Fruit fly (Drosophila melanogaster) Kc167 (cell line): ENCODE measurements around the gene CG46311.

Experiments
- Myc ChIP-seq: fragments of >200 bp; optimal IDR thresholded peaks from 2 replicates; lab custom pipeline; 2017; ENCODE audit warnings: missing external identifiers
- Sin3A ChIP-seq: fragments of >200 bp; optimal IDR thresholded peaks from 2 replicates; lab custom pipeline; 2018; ENCODE audit warnings: missing external identifiers
- h ChIP-seq: fragments of >200 bp; optimal IDR thresholded peaks from 3 replicates; lab custom pipeline; 2018; ENCODE audit warnings: missing external identifiers
- insv ChIP-seq: fragments of >200 bp; optimal IDR thresholded peaks from 3 replicates; lab custom pipeline; 2018; ENCODE audit warnings: missing external identifiers
- psq ChIP-seq: fragments of >200 bp; optimal IDR thresholded peaks from 2 replicates; lab custom pipeline; 2017; ENCODE audit warnings: missing external identifiers
- ttk ChIP-seq: sonication (Bioruptor generic); optimal IDR thresholded peaks from 2 replicates; lab custom pipeline; 2017; ENCODE audit warnings: missing external identifiers

The CG46311 gene

DNA sequence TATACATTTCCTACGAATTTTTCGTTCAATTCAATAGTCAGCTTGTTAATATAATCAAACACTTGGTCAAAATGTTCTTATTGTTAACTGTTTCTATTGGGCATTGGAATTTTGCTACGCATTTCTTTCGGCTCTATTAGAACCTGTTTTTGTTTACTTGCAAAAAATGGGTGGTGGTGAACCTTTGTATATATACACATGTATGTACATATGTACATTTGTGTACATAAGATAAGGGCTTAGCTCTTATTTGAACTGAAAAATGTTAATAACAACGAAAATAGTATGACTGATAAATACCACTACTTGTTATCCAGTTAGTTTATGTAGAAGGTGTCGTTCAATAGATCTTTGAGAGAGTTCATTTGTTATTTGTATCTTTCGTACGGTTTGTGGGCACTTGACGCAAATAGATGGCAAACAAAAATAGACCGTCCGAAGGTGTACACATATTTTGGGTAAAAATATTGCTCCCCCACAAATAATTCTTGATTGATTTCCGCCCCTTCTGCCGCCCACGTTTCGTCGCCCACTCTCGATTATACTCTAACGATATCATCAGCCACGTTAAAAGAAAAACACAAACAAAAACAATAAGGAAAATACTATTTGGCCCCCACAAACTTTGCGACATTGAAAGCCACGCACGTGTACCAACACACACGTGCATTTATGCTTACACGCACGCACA lies 62.4 kb downstream of the CG46311 start:
- no peak for TF ChIP-seq insv (lab: Kevin White, UChicago)
- TF ChIP-seq ttk = no peak
- TF ChIP-seq Sin3A (lab: Kevin White, UChicago) = no peak
- TF ChIP-seq Myc (lab: Kevin White, UChicago) = no peak
- no peak for TF ChIP-seq psq (lab: Kevin White, UChicago)
- no peak for TF ChIP-seq h (lab: Kevin White, UChicago)

DNA sequence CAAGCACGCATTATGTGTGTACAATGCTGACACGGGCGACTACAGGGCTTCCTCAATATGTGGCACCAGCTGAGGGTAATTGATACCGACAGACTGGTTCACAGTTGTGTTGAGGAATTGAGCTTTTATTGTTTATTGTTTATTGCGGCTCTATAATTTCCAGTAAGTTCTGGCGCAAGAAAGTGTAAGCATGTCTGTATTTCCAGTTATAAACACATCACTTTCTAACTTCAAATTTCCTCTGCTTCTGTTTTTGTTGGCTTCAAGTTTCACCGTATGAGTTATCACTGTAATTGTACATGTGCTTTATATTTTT lies 62.9 kb downstream of the CG46311 start:
- TF ChIP-seq Myc (lab: Kevin White, UChicago) (no peak), insv (lab: Kevin White, UChicago) (no peak), h (lab: Kevin White, UChicago) (no peak), psq (lab: Kevin White, UChicago) (no peak), ttk (no peak)

DNA sequence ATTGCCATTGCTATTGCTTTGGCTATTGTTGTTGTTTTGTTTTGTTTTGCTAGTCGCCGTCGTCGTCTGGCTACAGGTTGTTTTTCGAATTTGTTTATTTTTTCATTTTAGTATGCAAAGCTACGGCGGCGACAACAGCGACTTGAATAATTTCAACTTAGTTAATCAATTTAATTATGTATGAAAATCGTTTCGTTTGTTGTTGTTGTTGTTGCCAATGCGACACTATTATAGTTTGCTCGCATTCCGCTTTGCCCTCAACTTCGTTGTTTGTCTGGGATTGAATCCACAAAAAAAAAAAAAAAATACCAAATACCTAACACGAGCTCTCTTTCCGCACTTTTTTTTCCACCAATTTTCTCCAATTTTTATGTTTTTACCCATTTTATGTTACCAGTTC lies 64.2 kb downstream of the CG46311 start:
- TF ChIP-seq Sin3A (lab: Kevin White, UChicago) (no peak), psq (lab: Kevin White, UChicago) (no peak), h (lab: Kevin White, UChicago) (no peak), insv (lab: Kevin White, UChicago) (no peak), Myc (lab: Kevin White, UChicago) (no peak), ttk (no peak)

DNA sequence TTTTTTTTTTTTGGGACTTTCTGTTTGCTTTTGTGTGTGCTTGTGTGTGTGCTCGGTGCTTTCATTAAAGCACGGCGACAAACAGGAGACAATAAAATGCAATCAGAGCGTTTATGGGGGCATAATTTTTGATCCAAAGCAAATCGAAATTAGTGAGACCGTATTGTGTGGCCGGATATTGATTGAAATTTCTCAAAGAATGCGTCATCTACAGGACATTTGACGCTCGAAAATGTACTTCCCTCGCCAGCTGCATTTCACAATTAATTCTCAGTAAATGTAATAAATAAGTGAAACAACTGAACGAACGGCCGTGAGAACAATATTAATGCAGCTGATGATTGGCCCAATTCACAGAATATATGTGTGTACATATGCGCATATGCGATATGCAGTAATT lies 65.8 kb downstream of the CG46311 start:
- no peak for TF ChIP-seq h (lab: Kevin White, UChicago)

DNA sequence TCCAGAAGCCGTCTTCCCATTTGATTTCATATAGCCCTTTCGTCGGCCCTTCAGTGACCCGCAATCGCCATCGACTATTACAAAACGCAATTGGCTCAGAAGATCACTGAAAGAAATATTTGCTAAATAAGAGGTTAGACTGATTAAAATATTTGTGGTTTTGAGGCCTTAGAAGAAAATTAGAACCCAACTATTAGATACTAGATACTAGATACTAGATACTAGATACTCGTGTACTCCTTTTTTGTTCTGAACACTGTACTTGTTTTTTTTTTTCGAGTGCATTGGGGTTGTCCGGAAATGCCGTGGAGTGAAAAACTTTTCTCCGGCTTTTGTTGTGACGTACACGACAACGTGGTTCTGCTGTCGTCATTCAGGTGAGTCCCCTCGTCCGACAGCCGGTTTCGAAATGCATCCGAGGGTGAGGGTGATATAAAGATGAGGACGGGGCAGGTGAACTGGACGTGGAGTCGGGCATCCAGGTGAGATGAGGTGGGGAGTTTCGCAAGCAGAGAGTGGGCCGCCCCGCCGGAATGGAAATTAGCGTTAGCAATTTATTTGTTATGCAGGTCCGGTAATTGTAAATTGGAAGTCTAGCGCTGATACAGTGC lies 66.8 kb downstream of the CG46311 start:
- no peak for TF ChIP-seq h (lab: Kevin White, UChicago)
- no peak for TF ChIP-seq insv (lab: Kevin White, UChicago)

DNA sequence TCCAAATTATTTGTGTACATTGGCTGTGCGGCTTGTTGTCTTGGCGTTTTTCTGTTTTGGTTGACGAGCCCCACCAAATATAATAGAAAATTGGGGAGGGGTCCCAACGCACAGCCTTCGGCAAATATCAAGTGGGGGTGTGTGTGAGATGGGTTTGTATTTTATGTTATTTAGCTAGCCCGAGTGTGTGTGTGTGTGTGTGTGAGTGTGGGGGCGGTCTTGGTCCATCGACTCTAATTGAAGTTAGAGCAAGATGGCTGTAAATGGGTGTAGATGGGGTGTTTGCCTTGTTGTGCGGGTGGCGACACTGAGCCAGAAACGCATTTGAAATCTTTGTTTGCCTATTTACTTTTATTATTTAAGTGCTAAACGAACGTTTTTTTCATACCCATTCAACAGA lies 69.0 kb downstream of the CG46311 start:
- TF ChIP-seq h (lab: Kevin White, UChicago) (no peak), Myc (lab: Kevin White, UChicago) (no peak), insv (lab: Kevin White, UChicago) (no peak), psq (lab: Kevin White, UChicago) (no peak), Sin3A (lab: Kevin White, UChicago) (no peak), ttk (no peak)

DNA sequence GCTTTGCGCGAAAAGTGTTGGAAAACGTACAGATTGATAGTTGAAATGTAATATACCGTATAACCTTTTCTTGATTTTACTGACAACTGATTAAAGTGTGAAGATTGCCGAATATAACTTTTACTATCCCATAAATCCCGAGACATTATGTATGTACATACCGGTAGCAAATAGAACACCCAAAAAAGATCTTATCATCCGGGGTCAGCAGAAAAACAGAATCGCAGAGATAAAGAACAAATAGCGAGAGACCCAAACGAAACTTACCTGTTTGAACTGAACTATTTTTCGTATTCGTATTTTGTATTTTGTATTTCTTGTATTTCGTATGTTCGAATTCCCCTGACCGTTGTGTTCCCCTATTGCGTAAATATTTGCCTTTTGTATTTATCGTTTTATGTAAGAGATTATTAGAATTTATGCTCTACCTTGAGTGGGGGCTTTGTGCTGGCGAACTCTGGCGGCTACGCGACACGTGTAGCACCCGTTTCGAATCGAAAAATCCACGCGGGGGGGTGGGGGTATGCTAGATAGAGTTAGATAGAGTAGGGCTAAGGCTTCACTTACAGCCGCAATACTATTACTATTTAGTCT lies 69.8 kb downstream of the CG46311 start:
- TF ChIP-seq h (lab: Kevin White, UChicago) (no peak), psq (lab: Kevin White, UChicago) (no peak), insv (lab: Kevin White, UChicago) (no peak)

DNA sequence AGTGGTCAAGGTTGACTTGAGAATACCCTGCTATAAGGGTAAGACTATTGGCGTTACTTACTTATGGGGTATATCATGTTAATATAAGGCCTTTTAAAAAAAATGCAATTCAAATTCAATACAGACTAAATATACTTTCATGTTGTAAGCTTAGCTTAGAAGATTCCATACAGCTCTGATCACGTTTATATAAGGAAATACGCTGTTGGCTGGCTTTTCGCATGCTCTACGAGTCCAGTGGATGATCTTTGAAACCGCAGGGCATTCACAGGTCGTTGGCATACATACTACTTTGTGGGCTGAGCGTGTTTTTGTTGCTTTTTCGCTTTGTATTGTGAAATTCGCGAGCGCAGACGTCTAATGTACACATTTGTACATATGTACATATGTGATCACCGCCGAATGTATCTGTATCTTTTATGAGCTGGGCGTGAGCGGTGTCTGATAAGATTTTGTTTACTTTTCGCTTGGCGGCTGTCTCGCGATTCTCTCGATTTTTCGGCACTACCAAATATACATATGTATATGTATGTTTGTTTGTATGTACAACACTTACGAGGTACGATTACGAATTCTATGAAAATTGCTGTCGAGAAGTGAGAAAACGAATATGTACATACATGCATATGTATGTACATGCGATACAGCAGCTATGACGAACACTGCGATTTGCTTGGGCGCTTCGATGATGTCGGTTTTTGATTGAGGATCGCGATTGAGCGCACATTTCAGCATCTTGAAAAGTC lies 70.8 kb downstream of the CG46311 start:
- TF ChIP-seq Myc (lab: Kevin White, UChicago) (no peak), psq (lab: Kevin White, UChicago) (no peak), h (lab: Kevin White, UChicago) (no peak), Sin3A (lab: Kevin White, UChicago) (no peak), insv (lab: Kevin White, UChicago) (no peak), ttk (no peak)

DNA sequence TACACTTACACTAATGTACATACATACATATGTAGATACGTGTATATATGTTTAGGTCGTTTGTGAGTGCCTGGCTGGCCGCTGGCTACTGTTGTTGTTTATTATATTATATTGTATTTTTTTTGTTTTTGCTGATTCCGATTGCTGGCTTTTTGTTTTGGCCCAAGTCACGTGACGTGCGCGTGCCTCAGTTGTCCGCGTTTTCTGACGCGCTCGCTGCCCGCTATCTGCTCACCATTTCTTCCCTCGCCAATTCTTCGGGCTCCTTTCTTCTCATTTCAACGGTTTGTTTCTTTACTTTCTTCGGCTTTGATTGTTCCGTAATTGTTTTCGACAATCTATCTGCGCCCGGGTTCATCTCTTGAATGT lies 71.4 kb downstream of the CG46311 start:
- no peak for TF ChIP-seq insv (lab: Kevin White, UChicago)

DNA sequence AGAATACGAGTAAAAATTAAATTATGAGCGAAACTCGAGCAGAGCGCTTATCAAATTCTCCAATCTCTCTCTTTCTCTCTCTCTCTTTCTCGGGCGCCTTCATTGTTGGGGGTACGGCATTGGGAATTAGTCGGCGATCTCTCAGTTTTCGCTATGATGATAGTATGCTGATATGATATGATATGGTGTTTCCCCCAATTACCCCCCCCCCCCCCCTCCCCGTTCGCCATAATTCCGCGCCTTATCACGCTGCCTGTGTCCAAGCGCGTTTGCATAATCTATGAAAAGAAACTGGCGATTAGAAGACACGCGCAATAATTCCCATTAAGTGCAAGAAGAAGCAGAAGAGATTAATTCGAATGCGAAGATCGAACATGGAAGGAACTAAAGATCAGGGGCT lies 73.2 kb downstream of the CG46311 start:
- TF ChIP-seq h (lab: Kevin White, UChicago) (no peak), Myc (lab: Kevin White, UChicago) (no peak), ttk (no peak), insv (lab: Kevin White, UChicago) (no peak), Sin3A (lab: Kevin White, UChicago) (no peak), psq (lab: Kevin White, UChicago) (no peak)

DNA sequence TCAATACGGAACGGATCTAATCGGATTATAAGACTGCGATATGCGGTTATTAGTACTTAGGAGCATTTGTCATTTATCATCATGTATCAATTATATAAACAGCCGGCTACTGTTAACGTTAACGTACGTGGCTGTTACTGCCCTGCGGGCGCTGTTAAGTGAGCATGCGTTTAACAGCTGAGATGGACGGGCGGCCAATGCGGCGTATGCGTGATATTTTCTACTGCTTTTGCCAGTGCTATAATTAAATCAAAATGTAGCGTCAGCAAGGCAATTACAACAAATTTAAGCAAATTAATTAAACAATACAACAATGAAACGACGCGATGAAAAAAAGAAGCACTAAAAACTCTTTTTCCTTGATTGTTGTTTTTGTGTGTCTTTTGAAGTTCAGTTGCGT lies 74.0 kb downstream of the CG46311 start:
- no peak for TF ChIP-seq ttk
- TF ChIP-seq h (lab: Kevin White, UChicago) = no peak
- TF ChIP-seq psq (lab: Kevin White, UChicago) = no peak
- no peak for TF ChIP-seq Myc (lab: Kevin White, UChicago)
- no peak for TF ChIP-seq Sin3A (lab: Kevin White, UChicago)
- no peak for TF ChIP-seq insv (lab: Kevin White, UChicago)
